Worm (Caenorhabditis elegans) whole organism, L4/young adult: ENCODE results near the gene spp-21.

ENCODE experiments used
- W03F9.2 ChIP-seq: fragments of 150-350 bp; optimal IDR thresholded peaks from 2 replicates; lab custom pipeline; 2014; ENCODE audit warnings: missing biosample characterization, missing genetic modification characterization
- dao-5 ChIP-seq: sonication (generic microtip); optimal IDR thresholded peaks from 2 replicates; lab custom pipeline; 2016; ENCODE audit warnings: missing genotype, missing genetic modification characterization, moderate library complexity, missing compliant biosample characterization
- him-1 ChIP-seq: sonication (generic microtip); optimal IDR thresholded peaks from 2 replicates; lab custom pipeline; 2016; ENCODE audit warnings: missing genotype, missing genetic modification reagents, missing genetic modification characterization, missing compliant biosample characterization

Gene spp-21

ce11 chrX:11517433-11517832, 27.5 kb downstream of the spp-21 start:
- TF ChIP-seq W03F9.2 (tag; lab: Kevin White, UChicago), result no peak
- no peak for TF ChIP-seq dao-5 (tag; lab: Kevin White, UChicago)
- no peak for TF ChIP-seq him-1 (tag; lab: Kevin White, UChicago)

DNA sequence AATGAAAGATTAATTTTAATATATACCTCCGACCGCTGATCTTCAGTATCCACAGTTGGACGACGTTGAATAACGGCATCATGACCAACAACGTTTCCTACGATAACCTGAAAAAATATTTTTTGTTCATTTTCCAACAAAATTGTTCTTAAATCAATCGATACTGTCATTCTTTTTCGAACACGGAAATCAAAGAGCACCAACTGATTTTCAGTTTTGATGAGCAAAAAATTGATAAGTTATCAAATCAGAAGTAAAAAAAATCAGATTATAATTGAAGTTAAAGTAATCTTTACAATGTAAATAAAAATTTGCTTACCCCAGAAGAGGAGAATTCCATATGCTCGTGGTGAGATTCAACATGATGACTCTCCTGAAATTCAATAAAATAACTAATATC, 28.5 kb downstream of the spp-21 start:
- TF ChIP-seq him-1 (tag; lab: Kevin White, UChicago), result no peak

ce11 chrX:11519016-11519509, 29.1 kb downstream of the spp-21 start, which contains the start of gene hpo-34:
Gene hpo-34 (minus strand): TSS chrX:11519066.
- TF ChIP-seq W03F9.2 (tag; lab: Kevin White, UChicago) (no peak), him-1 (tag; lab: Kevin White, UChicago) (no peak), dao-5 (tag; lab: Kevin White, UChicago) (no peak)

DNA sequence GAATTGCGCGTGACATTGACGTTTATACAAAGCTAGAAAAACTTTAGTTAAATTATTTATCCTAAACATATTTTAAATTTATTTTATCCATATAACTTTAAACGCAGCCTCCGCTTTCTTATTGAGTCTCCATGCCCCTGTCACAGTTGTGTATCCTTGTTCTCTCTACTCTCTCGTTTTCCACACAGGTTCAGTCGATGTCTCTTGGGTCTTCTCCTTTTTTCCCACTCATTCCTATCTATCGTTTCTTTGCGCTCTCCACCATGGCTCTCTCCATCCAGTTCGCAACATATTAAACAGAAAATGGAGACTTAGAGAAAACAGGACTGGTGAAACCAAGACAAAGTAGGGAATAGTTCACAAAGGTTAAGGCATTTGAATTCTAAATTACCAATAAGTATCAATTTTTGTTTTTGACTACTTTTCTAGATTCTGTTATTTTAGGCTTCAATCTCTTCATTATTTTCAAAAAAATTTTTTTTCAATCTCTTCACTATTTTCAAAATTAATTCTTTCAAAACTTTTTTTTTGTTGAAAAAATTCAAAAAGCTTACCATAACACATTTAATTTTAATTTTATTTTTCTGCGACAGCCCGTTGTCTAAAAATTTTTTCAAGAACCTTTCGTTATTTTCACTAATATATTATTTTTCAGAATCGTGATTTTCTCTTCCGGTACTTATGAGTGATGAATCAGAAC, 32.3 kb downstream of the spp-21 start, which contains the start of gene sdc-2:
Gene sdc-2, plus strand, starts transcription at position 650 of the 700 bp plus-strand sequence.
- TF ChIP-seq him-1 (tag; lab: Kevin White, UChicago) (peak; percentile 44), dao-5 (tag; lab: Kevin White, UChicago) (no peak)

DNA sequence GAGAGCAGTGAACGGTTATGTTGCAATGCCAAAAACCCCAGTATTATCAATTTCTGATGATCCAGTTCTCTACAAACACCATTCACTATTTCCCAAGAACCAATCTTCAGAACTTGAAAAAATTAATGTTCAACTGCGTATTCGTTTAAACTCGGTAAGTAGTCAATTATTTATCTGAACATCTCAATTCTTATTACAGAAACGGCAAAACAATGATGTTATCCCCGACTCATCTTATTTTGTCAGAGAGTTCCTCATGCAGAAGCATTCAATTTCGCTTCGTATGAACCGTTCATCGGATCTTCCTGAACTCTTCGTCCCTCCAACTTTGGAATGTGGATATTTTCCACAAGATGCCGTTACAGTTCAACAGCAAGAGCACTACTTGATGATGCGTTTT, 33.8 kb downstream of the spp-21 start:
- TF ChIP-seq him-1 (tag; lab: Kevin White, UChicago), result no peak
- no peak for TF ChIP-seq dao-5 (tag; lab: Kevin White, UChicago)
- TF ChIP-seq W03F9.2 (tag; lab: Kevin White, UChicago), result no peak

ce11 chrX:11533543-11534003, 43.6 kb downstream of the spp-21 start, which contains the start of gene C35C5.8:
Gene C35C5.8 (plus strand): TSS chrX:11533593.
- TF ChIP-seq dao-5 (tag; lab: Kevin White, UChicago) (no peak), him-1 (tag; lab: Kevin White, UChicago) (no peak), W03F9.2 (tag; lab: Kevin White, UChicago) (no peak)

- TF ChIP-seq him-1 (tag; lab: Kevin White, UChicago) (no peak), dao-5 (tag; lab: Kevin White, UChicago) (no peak), W03F9.2 (tag; lab: Kevin White, UChicago) (no peak)
Observed at ce11 chrX:11534443-11534842, 44.5 kb downstream of the spp-21 start.

DNA sequence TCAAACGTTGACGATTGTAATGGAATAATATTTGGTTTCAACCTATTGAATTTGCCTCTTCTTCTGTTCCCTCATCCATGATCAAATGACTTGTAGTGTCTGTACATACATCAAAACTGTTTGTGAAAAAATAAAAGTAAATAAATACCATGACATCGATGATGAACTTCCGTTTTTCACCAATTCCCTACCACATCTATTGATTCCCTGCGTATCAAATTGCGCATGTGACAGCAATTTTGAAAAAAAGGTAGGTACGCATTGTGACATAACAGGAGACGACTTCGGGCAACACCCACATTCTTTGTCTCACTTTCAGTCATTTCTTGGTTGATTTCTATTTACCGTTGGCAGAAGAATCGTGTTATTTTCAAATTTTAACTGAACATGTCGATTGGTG, 46.5 kb downstream of the spp-21 start, which contains the start of gene C35C5.9:
Gene C35C5.9, plus strand, starts transcription at position 161 of the 400 bp plus-strand sequence.
- TF ChIP-seq W03F9.2 (tag; lab: Kevin White, UChicago) (no peak), dao-5 (tag; lab: Kevin White, UChicago) (no peak), him-1 (tag; lab: Kevin White, UChicago) (no peak)

ce11 chrX:11537240-11537764, 47.4 kb downstream of the spp-21 start, which contains the start of gene gcp-2.2:
Gene gcp-2.2 (plus strand): TSS chrX:11537714.
- TF ChIP-seq him-1 (tag; lab: Kevin White, UChicago) (no peak), W03F9.2 (tag; lab: Kevin White, UChicago) (no peak), dao-5 (tag; lab: Kevin White, UChicago) (no peak)
